Fruit fly (Drosophila melanogaster) Kc167 (cell line): ENCODE measurements around the gene by.

Experiments
- Myc ChIP-seq: fragments of >200 bp; optimal IDR thresholded peaks from 2 replicates; lab custom pipeline; 2017; ENCODE audit warnings: missing external identifiers
- Sin3A ChIP-seq: fragments of >200 bp; optimal IDR thresholded peaks from 2 replicates; lab custom pipeline; 2018; ENCODE audit warnings: missing external identifiers
- h ChIP-seq: fragments of >200 bp; optimal IDR thresholded peaks from 3 replicates; lab custom pipeline; 2018; ENCODE audit warnings: missing external identifiers
- insv ChIP-seq: fragments of >200 bp; optimal IDR thresholded peaks from 3 replicates; lab custom pipeline; 2018; ENCODE audit warnings: missing external identifiers
- psq ChIP-seq: fragments of >200 bp; optimal IDR thresholded peaks from 2 replicates; lab custom pipeline; 2017; ENCODE audit warnings: missing external identifiers
- ttk ChIP-seq: sonication (Bioruptor generic); optimal IDR thresholded peaks from 2 replicates; lab custom pipeline; 2017; ENCODE audit warnings: missing external identifiers

The by gene

DNA sequence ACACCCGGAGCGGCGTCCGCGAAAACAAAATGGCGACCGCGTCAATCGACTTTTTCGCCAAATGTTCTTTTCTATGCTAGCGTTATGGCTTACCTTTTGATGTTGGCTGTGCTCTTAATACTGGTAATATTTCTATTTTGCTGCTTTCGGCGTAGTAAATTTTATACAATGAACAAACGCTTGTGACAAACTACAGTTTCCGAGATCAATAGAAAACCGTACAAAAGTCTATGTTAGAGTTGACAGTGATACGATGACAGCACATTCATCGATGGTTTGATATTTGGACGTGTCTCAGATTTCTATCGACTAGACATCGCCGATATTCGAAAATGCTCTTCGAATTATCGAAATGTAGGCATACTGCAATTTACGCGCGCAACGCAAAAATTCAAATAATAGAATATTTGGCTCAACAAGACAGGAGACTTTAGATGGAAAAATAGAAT lies 22.7 kb downstream of the by start, which contains the start of gene rump:
Gene rump, minus strand, starts transcription at position 255 of the 449 bp plus-strand sequence.
- no peak for TF ChIP-seq h
- TF ChIP-seq Sin3A (lab: Kevin White, UChicago): no peak
- TF ChIP-seq psq: no peak
- no peak for TF ChIP-seq ttk (lab: Kevin White, UChicago)
- TF ChIP-seq Myc: no peak
- no peak for TF ChIP-seq insv (lab: Kevin White, UChicago)

DNA sequence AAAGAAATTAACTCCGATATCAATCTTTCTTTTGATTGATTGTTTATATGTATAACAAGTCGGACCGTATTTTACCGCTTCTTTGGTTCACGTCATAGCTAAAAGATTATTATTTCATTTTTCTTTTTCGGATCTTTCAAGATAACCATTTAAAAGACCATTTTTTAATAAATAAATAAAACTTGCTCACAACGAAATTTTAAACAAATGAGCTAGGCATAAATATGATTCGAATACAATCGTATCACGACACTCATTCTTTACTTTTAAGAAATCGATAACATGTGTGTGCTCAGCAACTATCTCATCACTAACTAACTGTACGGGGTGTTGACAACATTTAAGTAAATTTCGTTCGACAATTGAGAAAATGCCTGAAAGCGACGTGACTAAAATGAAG lies 28.5 kb downstream of the by start, which contains the start of gene CG8149:
Gene CG8149, plus strand, starts transcription at position 302 of the 400 bp plus-strand sequence.
- TF ChIP-seq Myc: no peak
- TF ChIP-seq h: no peak
- no peak for TF ChIP-seq ttk (lab: Kevin White, UChicago)
- TF ChIP-seq Sin3A (lab: Kevin White, UChicago): no peak
- TF ChIP-seq psq: no peak
- TF ChIP-seq insv (lab: Kevin White, UChicago): no peak

DNA sequence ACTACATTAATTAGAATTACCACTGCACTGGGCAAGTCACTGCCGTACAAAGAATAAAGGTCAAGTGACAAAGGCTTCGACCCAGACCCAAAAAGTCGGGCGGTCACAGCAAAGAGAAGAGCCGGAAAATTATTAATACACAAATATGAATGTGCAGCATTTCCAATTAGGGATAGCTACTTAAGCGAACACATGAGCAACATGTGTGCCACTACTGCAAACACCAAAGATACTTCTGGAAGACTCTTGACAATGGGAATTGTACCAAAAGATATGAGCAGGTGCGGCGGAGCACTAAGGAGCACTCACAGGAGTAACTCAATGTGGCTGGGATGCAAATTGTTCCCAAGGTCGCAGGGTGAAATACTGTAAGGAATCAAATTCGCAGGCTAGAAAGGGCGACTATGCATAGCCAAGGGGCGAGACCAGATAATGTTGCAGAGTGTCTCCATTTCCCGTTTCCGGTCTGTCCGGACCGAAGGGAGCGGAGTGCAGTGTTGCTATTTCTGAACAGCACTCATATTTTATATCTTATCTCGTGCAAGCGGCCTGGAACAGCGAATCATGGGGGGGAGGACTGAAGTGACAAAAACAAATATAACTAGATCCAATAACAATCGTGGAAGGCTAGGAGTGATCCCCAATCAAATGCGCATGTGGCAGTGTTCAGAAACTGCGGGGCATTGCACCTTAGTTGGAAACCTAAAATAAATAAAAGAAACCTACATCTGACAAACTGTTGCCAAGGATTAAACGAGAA lies 29.3 kb downstream of the by start:
- TF ChIP-seq h (no peak), insv (lab: Kevin White, UChicago) (no peak), ttk (lab: Kevin White, UChicago) (no peak), psq (no peak), Myc (no peak), Sin3A (lab: Kevin White, UChicago) (no peak)

DNA sequence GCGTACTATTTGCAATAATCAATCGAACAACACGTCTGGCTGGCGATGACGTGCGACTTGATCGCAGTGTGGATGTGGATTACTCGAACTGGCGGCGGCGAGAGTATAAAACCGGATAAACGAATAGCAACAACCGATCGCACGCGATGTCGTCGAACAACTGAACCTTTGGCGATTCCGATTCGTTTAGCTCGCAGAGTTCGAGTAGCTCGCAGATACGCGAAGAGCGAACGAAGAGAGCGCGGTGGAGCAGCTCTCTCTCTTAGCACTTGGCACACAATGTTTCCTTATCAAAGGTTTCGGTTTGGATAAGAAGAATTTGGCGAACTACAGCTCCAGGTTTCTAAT lies 30.4 kb downstream of the by start, which contains the start of gene RhoL:
Gene RhoL, minus strand, starts transcription at position 166 of the 348 bp plus-strand sequence.
- no peak for TF ChIP-seq h
- no peak for TF ChIP-seq psq
- no peak for TF ChIP-seq Myc
- TF ChIP-seq ttk (lab: Kevin White, UChicago): no peak
- no peak for TF ChIP-seq Sin3A (lab: Kevin White, UChicago)
- TF ChIP-seq insv (lab: Kevin White, UChicago): no peak

DNA sequence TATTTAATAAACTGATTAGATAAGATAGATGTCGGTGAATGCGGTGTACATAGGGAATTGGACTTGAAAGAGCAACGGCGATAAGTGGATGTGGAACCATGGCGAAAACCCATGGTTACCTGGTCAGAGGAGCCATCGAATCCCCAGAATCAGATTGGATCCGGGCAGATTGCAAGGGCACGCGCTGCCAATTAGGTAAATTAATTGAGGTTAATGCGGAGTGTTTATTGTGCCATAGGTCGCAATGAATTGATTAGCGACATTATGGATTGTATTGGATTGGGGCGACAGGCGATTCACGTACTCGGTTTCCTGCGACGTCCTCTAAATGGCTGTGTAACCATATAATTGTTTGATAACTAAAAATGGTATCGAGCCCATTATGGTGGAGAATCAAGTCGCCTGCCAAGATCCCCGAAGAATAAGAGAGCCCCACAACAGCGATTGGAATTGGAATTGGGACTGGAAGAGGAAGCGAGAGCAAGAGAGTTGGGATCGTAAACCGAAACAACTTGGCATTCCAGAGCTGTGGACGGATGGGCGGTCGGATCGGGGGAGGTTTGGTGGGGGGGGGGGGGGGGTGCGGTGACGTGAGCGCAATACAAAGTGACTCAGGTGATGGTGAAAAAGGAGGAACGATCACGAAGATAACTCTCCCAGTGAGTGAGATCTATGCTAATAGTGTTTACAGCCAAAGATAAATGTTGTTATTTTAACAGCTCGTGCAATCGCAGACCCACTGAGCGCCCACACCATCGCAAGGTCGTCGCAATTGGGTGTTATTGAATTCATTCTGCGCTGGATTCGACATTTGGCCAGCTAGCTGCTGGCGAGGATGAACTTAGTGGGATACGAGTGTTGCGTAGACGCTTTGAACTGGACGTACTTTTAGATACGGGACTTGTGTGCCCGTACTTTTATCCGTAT lies 31.1 kb downstream of the by start:
- no peak for TF ChIP-seq Sin3A (lab: Kevin White, UChicago)
- no peak for TF ChIP-seq insv (lab: Kevin White, UChicago)
- TF ChIP-seq h: no peak
- TF ChIP-seq ttk (lab: Kevin White, UChicago): no peak
- no peak for TF ChIP-seq Myc
- no peak for TF ChIP-seq psq

DNA sequence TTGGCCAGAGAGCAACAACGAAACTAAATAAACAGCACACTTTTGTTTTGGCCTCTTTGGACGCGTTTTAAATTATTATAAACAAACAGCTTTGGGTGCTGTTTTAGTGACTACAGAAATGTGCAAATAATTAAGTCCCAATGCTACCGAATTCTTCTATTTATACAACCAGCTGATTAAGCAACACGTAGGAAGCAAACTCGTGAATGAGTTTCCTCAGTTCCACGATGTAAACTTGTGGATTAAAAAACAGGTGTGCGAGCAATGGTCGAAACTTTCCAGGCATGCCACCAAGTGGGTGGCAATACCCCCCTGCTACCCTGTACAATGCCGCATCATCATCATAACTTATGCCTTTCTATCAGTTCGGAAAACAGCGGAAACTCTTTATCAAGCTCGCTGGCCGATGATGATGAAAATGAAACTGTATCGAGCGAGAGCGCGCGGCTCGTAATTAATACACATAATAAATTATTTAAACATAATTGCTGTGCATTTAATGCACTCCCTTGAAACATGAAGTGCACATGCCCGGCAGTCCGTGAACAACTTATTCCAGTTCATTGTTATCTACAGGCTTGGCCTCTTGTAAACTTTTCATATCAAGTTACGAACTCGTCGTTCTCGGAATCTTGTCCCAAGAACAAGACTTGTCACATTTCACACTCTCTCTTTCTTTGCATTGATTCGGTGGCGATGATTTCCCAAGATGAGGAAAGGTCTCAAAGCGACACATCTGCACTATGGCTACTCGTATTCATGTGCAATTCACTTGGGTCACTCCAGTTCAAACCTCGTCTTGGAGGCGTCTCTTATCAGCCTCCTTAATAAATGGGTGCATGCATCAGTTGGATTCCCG lies 32.4 kb downstream of the by start:
- TF ChIP-seq Myc (no peak), ttk (lab: Kevin White, UChicago) (no peak), psq (no peak), Sin3A (lab: Kevin White, UChicago) (no peak), insv (lab: Kevin White, UChicago) (no peak), h (no peak)

DNA sequence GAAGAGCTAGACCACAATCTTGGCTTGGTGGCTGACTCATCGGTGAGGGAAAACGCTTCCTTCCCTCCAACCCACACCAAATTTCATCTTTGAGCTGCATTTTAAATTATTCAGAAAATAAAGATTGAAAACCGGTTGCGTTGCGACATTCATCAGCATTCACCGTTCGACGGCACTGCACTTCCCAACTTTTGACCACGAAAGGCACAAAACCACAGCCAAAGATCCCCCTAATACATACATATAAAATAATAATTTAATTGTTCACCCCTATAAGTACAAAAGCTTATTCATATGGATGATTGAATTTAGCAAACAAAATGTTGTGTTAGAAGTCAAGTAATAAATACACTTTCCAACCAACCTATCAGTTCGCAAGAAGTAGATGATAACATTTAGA lies 33.6 kb downstream of the by start:
- TF ChIP-seq psq (no peak), h (no peak), insv (lab: Kevin White, UChicago) (no peak), Myc (no peak)

DNA sequence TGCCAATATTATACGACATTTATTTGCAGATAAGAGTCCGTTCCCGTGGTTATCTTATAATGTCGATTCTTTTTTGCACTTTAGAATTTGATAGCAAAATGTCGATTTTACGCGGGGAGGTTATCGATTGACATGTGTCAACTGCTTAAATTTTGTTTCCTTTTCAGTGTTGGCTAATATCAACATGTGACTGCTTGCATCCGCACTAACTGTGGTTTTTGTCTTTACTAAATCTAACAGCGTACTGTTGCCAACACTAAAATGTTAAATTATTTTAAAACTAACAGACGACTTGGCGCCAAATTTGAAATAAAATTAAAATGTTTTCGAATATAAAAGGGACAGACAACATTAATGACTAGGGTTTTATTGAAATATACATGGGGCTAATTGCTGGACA lies 36.1 kb downstream of the by start:
- TF ChIP-seq h (no peak), psq (no peak), insv (lab: Kevin White, UChicago) (no peak), Sin3A (lab: Kevin White, UChicago) (no peak)

DNA sequence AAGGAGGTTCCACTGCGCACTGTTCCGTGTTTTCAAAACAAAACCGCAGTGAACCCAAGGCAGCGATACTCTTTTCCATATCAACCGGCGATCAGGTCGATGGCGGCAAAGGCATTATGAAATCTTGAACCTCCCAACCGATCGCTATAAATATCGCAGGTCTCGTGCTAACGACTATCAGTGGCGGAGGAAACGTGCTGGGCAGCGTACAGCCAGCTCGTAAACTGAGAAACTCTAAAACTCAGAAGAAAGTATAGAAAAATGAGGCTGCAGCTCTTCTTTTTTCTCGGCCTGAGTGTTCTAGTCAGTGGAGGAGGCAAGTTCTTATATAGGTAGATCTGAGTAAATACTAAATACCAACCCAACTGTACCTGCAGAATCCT lies 38.2 kb downstream of the by start, which contains the start of gene phu:
Gene phu, plus strand, starts transcription at position 175 of the 383 bp plus-strand sequence.
- TF ChIP-seq psq (no peak), insv (lab: Kevin White, UChicago) (no peak), Sin3A (lab: Kevin White, UChicago) (no peak), ttk (lab: Kevin White, UChicago) (no peak), Myc (no peak), h (no peak)

DNA sequence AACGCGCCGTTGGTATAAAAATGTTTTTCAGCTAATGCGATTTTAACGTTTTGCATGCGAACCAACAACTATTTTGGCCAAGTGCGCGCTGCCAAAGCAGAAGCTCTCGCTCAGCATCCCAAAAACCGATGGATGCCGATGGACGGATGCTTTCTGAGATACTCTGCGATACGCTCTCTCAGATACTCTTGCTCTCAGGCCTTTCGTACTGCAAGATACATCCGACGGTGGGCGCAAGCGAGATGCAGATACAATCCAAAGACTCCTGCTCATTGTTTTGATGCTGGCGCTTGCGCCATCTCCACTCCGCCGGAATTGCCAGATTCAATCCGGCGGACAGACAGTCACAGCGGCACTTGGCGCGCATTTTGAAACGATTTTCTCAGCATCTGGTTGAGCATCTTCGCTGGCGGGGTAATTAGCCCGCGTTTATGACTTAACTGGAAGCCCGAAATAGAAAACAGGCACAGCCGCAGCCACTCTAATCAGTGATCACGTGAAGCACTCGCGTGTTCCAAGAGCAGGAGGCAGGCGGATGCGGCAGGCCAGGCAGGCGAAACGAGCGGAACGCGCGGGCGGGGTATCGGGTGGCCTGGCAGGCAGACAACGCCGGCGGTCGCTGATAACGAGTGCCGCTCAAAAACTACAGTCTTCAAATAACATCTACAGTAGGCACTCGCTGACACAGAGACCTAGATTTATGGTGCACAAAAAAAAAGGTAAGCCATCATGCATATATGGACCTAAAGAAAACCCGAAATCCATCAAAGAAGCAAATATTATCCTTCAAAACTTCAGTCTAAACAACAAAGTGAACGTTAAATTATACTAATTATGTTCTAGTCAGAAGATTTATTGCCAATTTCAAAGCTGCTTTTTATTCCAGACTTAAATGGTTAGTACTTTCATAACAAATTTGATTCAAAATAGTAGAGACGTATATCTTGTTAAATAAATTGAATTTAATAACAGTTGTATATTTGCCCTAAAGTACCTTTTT lies 38.9 kb downstream of the by start, which contains the start of gene CG16779:
Gene CG16779, minus strand, starts transcription at position 51 of the 1,000 bp plus-strand sequence.
- no peak for TF ChIP-seq psq

DNA sequence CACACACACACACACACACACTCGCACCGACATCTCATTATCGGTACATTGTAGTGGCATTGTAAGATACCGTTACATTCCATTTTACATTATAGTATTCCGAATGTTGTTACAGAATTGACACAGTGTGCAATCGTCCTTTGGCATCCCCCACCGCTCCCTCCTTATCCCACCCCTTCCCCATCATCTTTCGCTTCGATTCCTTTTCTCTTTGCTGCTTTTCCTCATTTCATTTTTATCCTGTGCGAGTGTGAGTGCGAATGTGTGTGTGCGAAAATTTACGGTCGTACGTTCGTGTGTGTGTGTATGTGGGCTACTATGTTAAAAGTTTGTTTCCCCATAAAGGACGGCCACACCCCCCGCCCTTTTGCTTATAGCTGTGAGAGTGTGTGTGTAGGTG lies 40.7 kb downstream of the by start:
- no peak for TF ChIP-seq Myc
- no peak for TF ChIP-seq insv (lab: Kevin White, UChicago)
- no peak for TF ChIP-seq psq
- TF ChIP-seq h: no peak
- no peak for TF ChIP-seq ttk (lab: Kevin White, UChicago)
- TF ChIP-seq Sin3A (lab: Kevin White, UChicago): no peak
